Fruit fly (Drosophila melanogaster): ENCODE data around the gene CG12155.
A peak's percentile ranks its signal among the peaks of the same experiment; 100 is the strongest.

- TF ChIP-seq ash1 (GFP tag; optimal IDR thresholded peaks at IDR 0.05) (no peak), B-H2 (GFP tag; optimal IDR thresholded peaks at IDR 0.05) (peak; percentile 42), usp (GFP tag; optimal IDR thresholded peaks at IDR 0.05) (no peak), trem (tag; optimal IDR thresholded peaks at IDR 0.05) (peak; percentile 31), cas (GFP tag; IDR thresholded peaks at IDR 0.05) (peak; percentile 44; the same call in 1 of the 2 replicates), insv (GFP tag; optimal IDR thresholded peaks at IDR 0.05) (no peak), mam (GFP tag; optimal IDR thresholded peaks at IDR 0.05) (peak; percentile 73), CkIIα-i1 (GFP tag; IDR thresholded peaks at IDR 0.05) (no peak), Mad (GFP tag; optimal IDR thresholded peaks at IDR 0.05) (no peak), CG14860 (GFP tag; IDR thresholded peaks at IDR 0.05; ENCODE audit: partially characterized antibody) (no peak), CG3838 (GFP tag; optimal IDR thresholded peaks at IDR 0.05) (no peak), CG18599 (GFP tag; optimal IDR thresholded peaks at IDR 0.05) (peak; percentile 85)
Measured at dm6 chrX:7692740-7693064, 35.9 kb upstream of the CG12155 start.

All from whole organism, embryonic.